Fruit fly (Drosophila melanogaster) whole organism, embryonic: ENCODE measurements around the gene Rack1.
A peak's percentile ranks its signal among the peaks of the same experiment; 100 is the strongest.

Source experiments
- Atf3 ChIP-seq: fragments of 200-800 bp; sonication (Bioruptor generic); optimal IDR thresholded peaks from 3 replicates; lab custom pipeline; 2016; ENCODE audit warnings: missing biosample characterization, missing genetic modification characterization
- B-H1 ChIP-seq: fragments of 200-800 bp; sonication (Bioruptor generic); IDR thresholded peaks from 3 replicates; pipeline ENCODE4 v1.3.6; 2022; ENCODE audit warnings: missing biosample characterization, missing genetic modification characterization
- CG11398 ChIP-seq: fragments of 200-800 bp; sonication (Bioruptor generic); optimal IDR thresholded peaks from 2 replicates; lab custom pipeline; 2016; ENCODE audit warnings: missing biosample characterization, missing genetic modification characterization
- CG12104 ChIP-seq: fragments of 200-800 bp; sonication (Bioruptor generic); optimal IDR thresholded peaks from 3 replicates; lab custom pipeline; 2016; ENCODE audit warnings: missing biosample characterization, missing genetic modification characterization
- CG12744 ChIP-seq: fragments of 200-800 bp; sonication (Bioruptor generic); optimal IDR thresholded peaks from 2 replicates; lab custom pipeline; 2016; ENCODE audit warnings: missing biosample characterization, missing genetic modification characterization
- CG13287 ChIP-seq: fragments of 200-800 bp; sonication (Bioruptor generic); IDR thresholded peaks from 2 replicates; pipeline ENCODE4 v1.3.6; 2022; ENCODE audit warnings: missing biosample characterization, missing genetic modification characterization; ENCODE audit not compliant: partially characterized antibody
- CG13894 ChIP-seq: fragments of 200-800 bp; sonication (Bioruptor generic); optimal IDR thresholded peaks from 3 replicates; lab custom pipeline; 2018; ENCODE audit warnings: missing biosample characterization, mild to moderate bottlenecking, missing genetic modification characterization, moderate library complexity
- CG16815 ChIP-seq: fragments of 200-800 bp; sonication (Bioruptor generic); optimal IDR thresholded peaks from 3 replicates; lab custom pipeline; 2017; ENCODE audit warnings: missing biosample characterization, mild to moderate bottlenecking, missing genetic modification characterization
- CG17328 ChIP-seq: fragments of 200-800 bp; sonication (Bioruptor generic); IDR thresholded peaks from 2 replicates; pipeline ENCODE4 v1.3.6; 2022; ENCODE audit warnings: missing biosample characterization, missing genetic modification characterization
- CG1792 ChIP-seq: fragments of 200-800 bp; sonication (Bioruptor generic); optimal IDR thresholded peaks from 2 replicates; lab custom pipeline; 2016; ENCODE audit warnings: missing biosample characterization, missing genetic modification characterization
- CG18476 ChIP-seq: fragments of 200-800 bp; sonication (Bioruptor generic); optimal IDR thresholded peaks from 2 replicates; lab custom pipeline; 2016; ENCODE audit warnings: missing biosample characterization, mild to moderate bottlenecking, missing genetic modification characterization
- CG18619 ChIP-seq: fragments of 200-800 bp; sonication (Bioruptor generic); optimal IDR thresholded peaks from 3 replicates; lab custom pipeline; 2017; ENCODE audit warnings: missing biosample characterization, mild to moderate bottlenecking, missing genetic modification characterization
- CG18764 ChIP-seq: fragments of 200-800 bp; sonication (Bioruptor generic); optimal IDR thresholded peaks from 3 replicates; lab custom pipeline; 2016; ENCODE audit warnings: missing biosample characterization, missing genetic modification characterization
- CG30020 ChIP-seq: fragments of 200-800 bp; optimal IDR thresholded peaks from 2 replicates; lab custom pipeline; 2019; ENCODE audit warnings: missing biosample characterization, mild to moderate bottlenecking, missing genetic modification characterization, moderate library complexity
- CG32532 ChIP-seq: fragments of 200-800 bp; sonication (Bioruptor generic); IDR thresholded peaks from 2 replicates; pipeline ENCODE4 v1.3.6; 2022; ENCODE audit warnings: missing biosample characterization, missing genetic modification characterization
- CG4360 ChIP-seq: fragments of 200-800 bp; sonication (Bioruptor generic); IDR thresholded peaks from 2 replicates; pipeline ENCODE4 v1.3.6; 2022; ENCODE audit warnings: missing biosample characterization, missing genetic modification characterization
- CG6272 ChIP-seq: fragments of 200-800 bp; sonication (Bioruptor generic); IDR thresholded peaks from 2 replicates; pipeline ENCODE4 v1.3.6; 2022; ENCODE audit warnings: missing biosample characterization, missing genetic modification characterization
- CG6689 ChIP-seq: fragments of 200-800 bp; sonication (Bioruptor generic); IDR thresholded peaks from 2 replicates; pipeline ENCODE4 v1.3.6; 2022; ENCODE audit warnings: missing biosample characterization, missing genetic modification characterization
- CG6765 ChIP-seq: fragments of 200-800 bp; sonication (Bioruptor generic); optimal IDR thresholded peaks from 3 replicates; lab custom pipeline; 2017; ENCODE audit warnings: missing biosample characterization, mild to moderate bottlenecking, missing genetic modification characterization
- CG6791 ChIP-seq: fragments of 200-800 bp; sonication (Bioruptor generic); IDR thresholded peaks from 3 replicates; pipeline ENCODE4 v1.3.6; 2022; ENCODE audit warnings: missing biosample characterization, missing genetic modification characterization; ENCODE audit not compliant: partially characterized antibody
- CG7928 ChIP-seq: fragments of 200-800 bp; sonication (Bioruptor generic); optimal IDR thresholded peaks from 2 replicates; lab custom pipeline; 2017; ENCODE audit warnings: missing biosample characterization, mild to moderate bottlenecking, missing genetic modification characterization
- CG7963 ChIP-seq: fragments of 200-800 bp; sonication (Bioruptor generic); IDR thresholded peaks from 3 replicates; pipeline ENCODE4 v1.3.6; 2022; ENCODE audit warnings: missing biosample characterization, missing genetic modification characterization; ENCODE audit not compliant: partially characterized antibody
- CG8924 ChIP-seq: fragments of 200-800 bp; optimal IDR thresholded peaks from 3 replicates; lab custom pipeline; 2019; ENCODE audit warnings: missing biosample characterization, mild to moderate bottlenecking, missing genetic modification characterization, moderate library complexity
- CG9215 ChIP-seq: fragments of 200-800 bp; sonication (Bioruptor generic); IDR thresholded peaks from 2 replicates; pipeline ENCODE4 v1.3.6; 2022; ENCODE audit warnings: missing biosample characterization, missing genetic modification characterization
- Dip2 ChIP-seq: fragments of 200-800 bp; sonication (Bioruptor generic); IDR thresholded peaks from 2 replicates; pipeline ENCODE4 v1.3.6; 2022; ENCODE audit warnings: missing biosample characterization, missing genetic modification characterization
- Dp ChIP-seq: fragments of 200-800 bp; sonication (Bioruptor generic); optimal IDR thresholded peaks from 2 replicates; lab custom pipeline; 2018; ENCODE audit warnings: missing biosample characterization, mild to moderate bottlenecking, missing genetic modification characterization, moderate library complexity
- HLH54F ChIP-seq: fragments of 200-800 bp; sonication (Bioruptor generic); optimal IDR thresholded peaks from 3 replicates; lab custom pipeline; 2016; ENCODE audit warnings: missing biosample characterization, missing genetic modification characterization
- Mad ChIP-seq: fragments of 200-800 bp; sonication (Bioruptor generic); optimal IDR thresholded peaks from 2 replicates; lab custom pipeline; 2016; ENCODE audit warnings: missing biosample characterization, missing genetic modification characterization
- NC2α ChIP-seq: fragments of 200-800 bp; sonication (Bioruptor generic); optimal IDR thresholded peaks from 2 replicates; lab custom pipeline; 2016; ENCODE audit warnings: missing biosample characterization, missing genetic modification characterization
- Nf-YC ChIP-seq: fragments of 200-800 bp; optimal IDR thresholded peaks from 3 replicates; lab custom pipeline; 2019; ENCODE audit warnings: missing biosample characterization, mild to moderate bottlenecking, missing genetic modification characterization, moderate library complexity
- Oli ChIP-seq: fragments of 200-800 bp; sonication (Bioruptor generic); optimal IDR thresholded peaks from 2 replicates; lab custom pipeline; 2018; ENCODE audit warnings: missing biosample characterization, mild to moderate bottlenecking, missing genetic modification characterization, moderate library complexity
- Scr ChIP-seq: fragments of 200-800 bp; sonication (Bioruptor generic); IDR thresholded peaks from 2 replicates; pipeline ENCODE4 v1.3.6; 2022; ENCODE audit warnings: missing biosample characterization, missing genetic modification characterization; ENCODE audit not compliant: partially characterized antibody
- Sry-δ ChIP-seq: fragments of 200-800 bp; sonication (Bioruptor generic); optimal IDR thresholded peaks from 2 replicates; lab custom pipeline; 2016; ENCODE audit warnings: missing biosample characterization, missing genetic modification characterization
- cad ChIP-seq: fragments of >200 bp; optimal IDR thresholded peaks from 2 replicates; lab custom pipeline; 2017; ENCODE audit warnings: missing biosample characterization, missing genetic modification characterization
- cato ChIP-seq: fragments of 200-800 bp; sonication (Bioruptor generic); optimal IDR thresholded peaks from 2 replicates; lab custom pipeline; 2016; ENCODE audit warnings: missing biosample characterization, missing genetic modification characterization, borderline replicate concordance
- chinmo ChIP-seq: fragments of 200-800 bp; sonication (Bioruptor generic); IDR thresholded peaks from 4 replicates; pipeline ENCODE4 v1.3.6; 2022; ENCODE audit warnings: missing biosample characterization, missing genetic modification characterization; ENCODE audit not compliant: partially characterized antibody
- ci ChIP-seq: fragments of 200-800 bp; sonication (Bioruptor generic); IDR thresholded peaks from 3 replicates; pipeline ENCODE4 v1.3.6; 2022; ENCODE audit warnings: missing biosample characterization, missing genetic modification characterization
- dan ChIP-seq: fragments of 200-800 bp; sonication (Bioruptor generic); IDR thresholded peaks from 2 replicates; pipeline ENCODE4 v1.3.6; 2022; ENCODE audit warnings: missing biosample characterization, missing genetic modification characterization
- dysf ChIP-seq: fragments of 200-800 bp; sonication (Bioruptor generic); IDR thresholded peaks from 3 replicates; pipeline ENCODE4 v1.3.6; 2022; ENCODE audit warnings: missing biosample characterization, missing genetic modification characterization
- gsb ChIP-seq: fragments of 200-800 bp; sonication (Bioruptor generic); IDR thresholded peaks from 2 replicates; pipeline ENCODE4 v1.3.6; 2022; ENCODE audit warnings: missing biosample characterization, missing genetic modification characterization
- hkb ChIP-seq, 2 experiments: fragments of 200-800 bp in 1 of 2; fragments of >200 bp in 1 of 2; sonication (Bioruptor generic) in 1 of 2; IDR thresholded peaks in 1 of 2; optimal IDR thresholded peaks in 1 of 2; 2 replicates each; pipeline versions ENCODE4 v1.3.6 to Lab custom; 2017 to 2022; ENCODE audit warnings: missing biosample characterization in 1 of 2, missing genetic modification characterization in 1 of 2
- luna ChIP-seq: fragments of 200-800 bp; sonication (Bioruptor generic); optimal IDR thresholded peaks from 2 replicates; lab custom pipeline; 2016; ENCODE audit warnings: missing biosample characterization, missing genetic modification characterization
- mld ChIP-seq: fragments of 200-800 bp; sonication (Bioruptor generic); IDR thresholded peaks from 3 replicates; pipeline ENCODE4 v1.3.6; 2022; ENCODE audit warnings: missing biosample characterization, missing genetic modification characterization; ENCODE audit not compliant: partially characterized antibody
- org-1 ChIP-seq: fragments of 200-800 bp; sonication (Bioruptor generic); optimal IDR thresholded peaks from 2 replicates; lab custom pipeline; 2017; ENCODE audit warnings: missing biosample characterization, missing genetic modification characterization
- ranshi ChIP-seq: fragments of 200-800 bp; sonication (Bioruptor generic); IDR thresholded peaks from 2 replicates; pipeline ENCODE4 v1.3.6; 2022; ENCODE audit warnings: missing biosample characterization, missing genetic modification characterization
- salm ChIP-seq: fragments of 200-800 bp; sonication (Bioruptor generic); optimal IDR thresholded peaks from 2 replicates; lab custom pipeline; 2018; ENCODE audit warnings: missing biosample characterization, mild to moderate bottlenecking, missing genetic modification characterization
- sens-2 ChIP-seq: fragments of 200-800 bp; sonication (Bioruptor generic); IDR thresholded peaks from 2 replicates; pipeline ENCODE4 v1.3.6; 2022; ENCODE audit warnings: missing biosample characterization, missing genetic modification characterization
- seq ChIP-seq: fragments of 200-800 bp; sonication (Bioruptor generic); IDR thresholded peaks from 2 replicates; pipeline ENCODE4 v1.3.6; 2022; ENCODE audit warnings: missing biosample characterization, missing genetic modification characterization
- shn ChIP-seq: fragments of 200-800 bp; sonication (Bioruptor generic); optimal IDR thresholded peaks from 3 replicates; lab custom pipeline; 2016; ENCODE audit warnings: missing biosample characterization, missing genetic modification characterization
- sr ChIP-seq: fragments of 200-800 bp; sonication (Bioruptor generic); IDR thresholded peaks from 3 replicates; pipeline ENCODE4 v1.3.6; 2022; ENCODE audit warnings: missing biosample characterization, missing genetic modification characterization
- tin ChIP-seq: fragments of 200-800 bp; sonication (Bioruptor generic); optimal IDR thresholded peaks from 3 replicates; lab custom pipeline; 2016; ENCODE audit warnings: missing biosample characterization, missing genetic modification characterization

Gene Rack1

DNA sequence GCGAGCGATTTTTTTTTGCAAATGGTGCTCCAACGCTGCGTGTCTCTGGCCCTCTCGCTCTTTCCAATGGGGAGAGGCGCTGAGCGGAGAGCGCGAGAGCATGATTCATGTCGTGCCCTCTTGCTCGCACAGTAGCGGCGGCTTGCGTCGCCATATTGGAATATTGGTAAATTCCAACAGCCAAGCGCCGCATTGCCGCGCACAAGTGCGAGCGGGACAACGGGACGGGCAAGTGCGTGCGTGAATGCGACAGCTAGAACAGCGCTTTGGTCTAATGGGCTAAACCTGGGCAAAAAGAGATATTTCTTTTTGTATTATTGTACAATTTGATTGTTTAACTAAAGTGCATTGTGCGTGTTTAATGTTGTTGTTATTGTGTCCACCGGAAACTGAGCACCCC is 1.1 kb upstream of the Rack1 start (continued):
- TF ChIP-seq Atf3 (GFP tag; lab: Kevin White, UChicago) = no peak
- no peak for TF ChIP-seq Oli
- no peak for TF ChIP-seq CG7928 (GFP tag; lab: Kevin White, UChicago)
- peak; percentile 74; the same call in 2 of the 3 replicates for TF ChIP-seq mld
- TF ChIP-seq CG12744 (GFP tag; lab: Kevin White, UChicago) = no peak
- peak; percentile 65; the same call in 2 of the 3 replicates for TF ChIP-seq CG6791 (GFP tag; lab: Robert Waterston, UW)
- peak; percentile 78; the same call in 1 of the 4 replicates for TF ChIP-seq chinmo (GFP tag; lab: Robert Waterston, UW)
- no peak for TF ChIP-seq luna (GFP tag; lab: Kevin White, UChicago)
- TF ChIP-seq gsb (GFP tag; lab: Robert Waterston, UW) = no peak
- no peak; the same call in 1 of the 2 replicates for TF ChIP-seq CG4360 (GFP tag; lab: Robert Waterston, UW)
- no peak for TF ChIP-seq CG18764 (GFP tag; lab: Kevin White, UChicago)
- peak; percentile 42; the same call in 1 of the 2 replicates for TF ChIP-seq CG32532
- TF ChIP-seq CG13894 (tag; lab: Kevin White, UChicago) = peak; percentile 28
- TF ChIP-seq CG9215 (GFP tag; lab: Robert Waterston, UW) = peak; percentile 21; the same call in 1 of the 2 replicates
- no peak for TF ChIP-seq Scr (GFP tag; lab: Robert Waterston, UW)
- no peak for TF ChIP-seq CG16815 (GFP tag; lab: Kevin White, UChicago)
- TF ChIP-seq org-1 = no peak
- TF ChIP-seq CG8924 = peak; percentile 74
- TF ChIP-seq CG1792 = no peak
- TF ChIP-seq B-H1 = no peak
- TF ChIP-seq Sry-δ (GFP tag; lab: Kevin White, UChicago) = no peak
- peak; percentile 75 for TF ChIP-seq ci (GFP tag; lab: Robert Waterston, UW)
- TF ChIP-seq hkb (optimal IDR thresholded peaks at IDR 0.05; lab: Kevin White, UChicago) = no peak
- TF ChIP-seq hkb (GFP tag; IDR thresholded peaks at IDR 0.05; lab: Robert Waterston, UW) = no peak
- 0 out of 3 replicates have a peak, but pooled peaks have one; percentile 31 for TF ChIP-seq CG7963 (GFP tag; lab: Robert Waterston, UW)
- TF ChIP-seq sens-2 (GFP tag; lab: Robert Waterston, UW) = no peak
- peak; percentile 13; the same call in 1 of the 2 replicates for TF ChIP-seq CG6689 (GFP tag; lab: Robert Waterston, UW)
- TF ChIP-seq seq (GFP tag; lab: Robert Waterston, UW) = no peak
- TF ChIP-seq dysf (GFP tag; lab: Robert Waterston, UW) = no peak
- TF ChIP-seq CG13287 (GFP tag; lab: Robert Waterston, UW) = peak; percentile 16; the same call in 1 of the 2 replicates
- TF ChIP-seq CG12104 = no peak
- no peak for TF ChIP-seq ranshi (GFP tag; lab: Robert Waterston, UW)
- no peak for TF ChIP-seq Mad
- TF ChIP-seq tin (GFP tag; lab: Kevin White, UChicago) = no peak
- peak; percentile 89 for TF ChIP-seq Nf-YC (tag; lab: Kevin White, UChicago)
- no peak for TF ChIP-seq shn (GFP tag; lab: Kevin White, UChicago)
- no peak for TF ChIP-seq CG17328 (GFP tag; lab: Robert Waterston, UW)
- no peak for TF ChIP-seq HLH54F
- TF ChIP-seq CG30020 (tag; lab: Kevin White, UChicago) = peak; percentile 19
- TF ChIP-seq dan (GFP tag; lab: Robert Waterston, UW) = no peak
- no peak for TF ChIP-seq CG6765 (GFP tag; lab: Kevin White, UChicago)
- TF ChIP-seq NC2α (GFP tag; lab: Kevin White, UChicago) = no peak
- no peak for TF ChIP-seq CG11398
- no peak for TF ChIP-seq cato (GFP tag; lab: Kevin White, UChicago)
- TF ChIP-seq Dip2 (GFP tag; lab: Robert Waterston, UW) = no peak
- peak; percentile 41; the same call in 1 of the 2 replicates for TF ChIP-seq CG6272 (GFP tag; lab: Robert Waterston, UW)
- no peak for TF ChIP-seq Dp (GFP tag; lab: Kevin White, UChicago)
- no peak for TF ChIP-seq CG18476 (GFP tag; lab: Kevin White, UChicago)
- no peak for TF ChIP-seq cad (GFP tag; lab: Kevin White, UChicago)
- no peak for TF ChIP-seq sr (GFP tag; lab: Robert Waterston, UW)
- peak; percentile 19 for TF ChIP-seq CG18619 (GFP tag; lab: Kevin White, UChicago)
- TF ChIP-seq salm = no peak
